Worm (Caenorhabditis elegans) whole organism, L2 larva: ENCODE data around the gene nhr-70.

Source experiments
- R02D3.7 ChIP-seq: fragments of 150-350 bp; optimal IDR thresholded peaks from 2 replicates; lab custom pipeline; 2014; ENCODE audit warnings: missing biosample characterization, missing genetic modification characterization
- Y55F3AM.14 ChIP-seq: fragments of 200-800 bp; sonication (Bioruptor generic); optimal IDR thresholded peaks from 2 replicates; lab custom pipeline; 2018; ENCODE audit warnings: mild to moderate bottlenecking, missing genetic modification characterization, missing compliant biosample characterization
- ama-1 ChIP-seq: fragments of 150-350 bp; optimal IDR thresholded peaks from 2 replicates; lab custom pipeline; 2018; ENCODE audit warnings: inconsistent platforms
- blmp-1 ChIP-seq: sonication (generic microtip); optimal IDR thresholded peaks from 2 replicates; lab custom pipeline; 2017; ENCODE audit warnings: missing genetic modification characterization, mild to moderate bottlenecking, missing compliant biosample characterization, antibody characterized with exemption, moderate library complexity; ENCODE audit not compliant: insufficient read depth
- ceh-16 ChIP-seq: fragments of 150-350 bp; optimal IDR thresholded peaks from 2 replicates; lab custom pipeline; 2014; ENCODE audit warnings: missing biosample characterization, missing genetic modification characterization
- mdl-1 ChIP-seq, 2 experiments: fragments of 150-350 bp in 1 of 2; sonication (generic microtip) in 1 of 2; optimal IDR thresholded peaks; 2 replicates each; lab custom pipeline; 2017; ENCODE audit warnings: missing biosample characterization in 2 of 2, missing genetic modification characterization in 2 of 2
- nhr-237 ChIP-seq: fragments of 150-350 bp; optimal IDR thresholded peaks from 2 replicates; lab custom pipeline; 2014; ENCODE audit warnings: missing biosample characterization, missing genetic modification characterization
- skn-1 ChIP-seq: sonication (generic microtip); optimal IDR thresholded peaks from 2 replicates; lab custom pipeline; 2017; ENCODE audit warnings: missing biosample characterization, missing genetic modification characterization
- snpc-4 ChIP-seq: fragments of 150-350 bp; optimal IDR thresholded peaks from 2 replicates; lab custom pipeline; 2014; ENCODE audit warnings: missing biosample characterization, missing genetic modification characterization
- unc-62 ChIP-seq: fragments of 150-350 bp; optimal IDR thresholded peaks from 2 replicates; lab custom pipeline; 2014; ENCODE audit warnings: missing biosample characterization, missing genetic modification reagents, missing genetic modification characterization

DNA sequence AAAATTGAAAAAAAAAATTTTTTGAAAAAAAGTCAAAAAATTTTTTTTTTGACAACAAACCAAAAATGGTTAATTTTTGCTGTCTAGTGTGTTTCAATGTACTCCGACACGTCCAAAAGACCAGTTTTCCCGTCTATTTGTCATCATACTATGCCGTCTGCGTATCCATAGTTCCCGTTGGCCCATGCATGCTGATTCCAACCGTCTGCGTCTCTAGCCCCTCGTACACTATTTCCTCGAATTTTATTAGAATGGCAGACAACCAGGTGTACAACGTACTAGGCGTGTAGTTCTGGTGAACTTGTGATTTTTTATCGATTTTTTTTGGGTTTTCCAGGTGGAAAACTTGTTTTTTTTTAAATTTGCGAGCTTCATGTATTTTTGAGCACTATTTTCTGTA is 1.9 kb upstream of the nhr-70 start:
- TF ChIP-seq nhr-237 (tag; lab: Kevin White, UChicago) (no peak), unc-62 (GFP tag; lab: Kevin White, UChicago) (no peak), ceh-16 (tag; lab: Kevin White, UChicago) (no peak), Y55F3AM.14 (GFP tag; lab: Kevin White, UChicago) (no peak), snpc-4 (peak; percentile 50), skn-1 (tag; lab: Kevin White, UChicago) (peak; percentile 97), mdl-1 (tag; optimal IDR thresholded peaks at IDR 0.05; lab: Kevin White, UChicago) (peak in 1 of 2 experiments; percentile 35), ama-1 (lab: Kevin White, UChicago) (no peak), R02D3.7 (tag; lab: Kevin White, UChicago) (no peak), blmp-1 (peak; percentile 4)
